Worm (Caenorhabditis elegans) whole organism, young adult: ENCODE data around the gene Y49F6B.13.

Source experiments
- B0035.1 ChIP-seq: sonication (generic microtip); optimal IDR thresholded peaks from 2 replicates; lab custom pipeline; 2016; ENCODE audit warnings: missing genetic modification characterization, mild to moderate bottlenecking, missing compliant biosample characterization, missing genotype, missing genetic modification reagents
- D2030.7 ChIP-seq: fragments of 200-800 bp; sonication (Bioruptor generic); IDR thresholded peaks from 2 replicates; pipeline ENCODE4 v1.3.6; 2022; ENCODE audit warnings: missing genetic modification reagents, missing genetic modification characterization, missing compliant biosample characterization
- F23B12.7 ChIP-seq: sonication (generic microtip); optimal IDR thresholded peaks from 2 replicates; lab custom pipeline; 2017; ENCODE audit warnings: missing genetic modification characterization, mild to moderate bottlenecking, missing compliant biosample characterization, antibody characterized with exemption, moderate library complexity; ENCODE audit not compliant: insufficient read depth
- F33H1.4 ChIP-seq: fragments of 200-800 bp; sonication (Bioruptor generic); IDR thresholded peaks from 2 replicates; pipeline ENCODE4 v1.3.6; 2022; ENCODE audit warnings: missing genetic modification reagents, missing genetic modification characterization, missing compliant biosample characterization
- F37B4.10 ChIP-seq: fragments of 200-800 bp; sonication (Bioruptor generic); IDR thresholded peaks from 2 replicates; pipeline ENCODE4 v1.3.6; 2022; ENCODE audit warnings: missing genetic modification characterization, missing compliant biosample characterization
- F49E8.2 ChIP-seq: sonication (generic microtip); optimal IDR thresholded peaks from 3 replicates; lab custom pipeline; 2017; ENCODE audit warnings: missing genetic modification characterization, mild to moderate bottlenecking, missing compliant biosample characterization, antibody characterized with exemption, moderate library complexity; ENCODE audit not compliant: insufficient read depth
- F52B5.7 ChIP-seq: sonication (generic microtip); optimal IDR thresholded peaks from 2 replicates; lab custom pipeline; 2016; ENCODE audit warnings: mild to moderate bottlenecking, missing genetic modification characterization, missing compliant biosample characterization
- F55B11.4 ChIP-seq: sonication (generic microtip); optimal IDR thresholded peaks from 2 replicates; lab custom pipeline; 2016; ENCODE audit warnings: missing compliant biosample characterization, missing genetic modification characterization, borderline replicate concordance; ENCODE audit not compliant: insufficient read depth
- F57A8.1 ChIP-seq: fragments of 200-800 bp; sonication (Bioruptor generic); optimal IDR thresholded peaks from 2 replicates; lab custom pipeline; 2018; ENCODE audit warnings: mild to moderate bottlenecking, missing genetic modification characterization, moderate library complexity, missing compliant biosample characterization
- K12H6.12 ChIP-seq: fragments of 200-800 bp; sonication (Bioruptor generic); optimal IDR thresholded peaks from 2 replicates; lab custom pipeline; 2018; ENCODE audit warnings: mild to moderate bottlenecking, missing genetic modification characterization, missing compliant biosample characterization
- T07F8.4 ChIP-seq: sonication (generic microtip); optimal IDR thresholded peaks from 2 replicates; lab custom pipeline; 2016; ENCODE audit warnings: mild to moderate bottlenecking, missing genetic modification characterization, moderate library complexity, missing compliant biosample characterization
- T26A5.8 ChIP-seq: sonication (generic microtip); optimal IDR thresholded peaks from 2 replicates; lab custom pipeline; 2016; ENCODE audit warnings: missing genetic modification characterization, missing compliant biosample characterization
- Y53G8AR.9 ChIP-seq: fragments of 200-800 bp; sonication (Bioruptor generic); conservative IDR thresholded peaks from 2 replicates; pipeline ENCODE4 v1.3.6; 2022; ENCODE audit warnings: missing genetic modification reagents, missing genetic modification characterization, missing compliant biosample characterization
- Y56A3A.18 ChIP-seq: fragments of 200-800 bp; sonication (Bioruptor generic); IDR thresholded peaks from 2 replicates; pipeline ENCODE4 v1.3.6; 2022; ENCODE audit warnings: missing genetic modification reagents, missing genetic modification characterization, missing compliant biosample characterization
- Y79H2A.3 ChIP-seq: fragments of 200-800 bp; sonication (Bioruptor generic); conservative IDR thresholded peaks from 2 replicates; pipeline ENCODE4 v1.3.6; 2022; ENCODE audit warnings: missing genetic modification reagents, missing genetic modification characterization, missing compliant biosample characterization
- akir-1 ChIP-seq: fragments of 200-800 bp; sonication (Bioruptor generic); optimal IDR thresholded peaks from 2 replicates; lab custom pipeline; 2018; ENCODE audit warnings: mild to moderate bottlenecking, missing genetic modification characterization, moderate library complexity, missing compliant biosample characterization
- aptf-2 ChIP-seq: fragments of 200-800 bp; sonication (Bioruptor generic); conservative IDR thresholded peaks from 2 replicates; pipeline ENCODE4 v1.3.6; 2022; ENCODE audit warnings: missing genetic modification reagents, missing genetic modification characterization, missing compliant biosample characterization
- cebp-1 ChIP-seq, 2 experiments: fragments of 200-800 bp in 1 of 2; sonication (Bioruptor generic) in 1 of 2; sonication (generic microtip) in 1 of 2; IDR thresholded peaks in 1 of 2; optimal IDR thresholded peaks in 1 of 2; 2 replicates each; pipeline versions ENCODE4 v1.3.6 to Lab custom; 2017 to 2022; ENCODE audit warnings: missing compliant biosample characterization in 2 of 2, missing genetic modification characterization in 2 of 2, mild to moderate bottlenecking in 1 of 2, missing genetic modification reagents in 1 of 2, moderate library complexity in 1 of 2
- cebp-2 ChIP-seq: fragments of 200-800 bp; sonication (Bioruptor generic); IDR thresholded peaks from 2 replicates; pipeline ENCODE4 v1.3.6; 2022; ENCODE audit warnings: missing genetic modification characterization, missing compliant biosample characterization
- ceh-40 ChIP-seq: fragments of 200-800 bp; sonication (Bioruptor generic); IDR thresholded peaks from 2 replicates; pipeline ENCODE4 v1.3.6; 2022; ENCODE audit warnings: missing genetic modification characterization, missing compliant biosample characterization
- dox-1 ChIP-seq: fragments of 200-800 bp; sonication (Bioruptor generic); IDR thresholded peaks from 2 replicates; pipeline ENCODE4 v1.3.6; 2022; ENCODE audit warnings: missing genetic modification reagents, missing genetic modification characterization, missing compliant biosample characterization
- ets-4 ChIP-seq: fragments of 200-800 bp; sonication (Bioruptor generic); optimal IDR thresholded peaks from 2 replicates; lab custom pipeline; 2018; ENCODE audit warnings: mild to moderate bottlenecking, missing genetic modification characterization, missing compliant biosample characterization
- hlh-26 ChIP-seq: fragments of 200-800 bp; sonication (Bioruptor generic); conservative IDR thresholded peaks from 2 replicates; pipeline ENCODE4 v1.3.6; 2022; ENCODE audit warnings: missing genetic modification reagents, missing genetic modification characterization, missing compliant biosample characterization
- lag-1 ChIP-seq: fragments of 200-800 bp; sonication (Bioruptor generic); IDR thresholded peaks from 2 replicates; pipeline ENCODE4 v1.3.6; 2022; ENCODE audit warnings: missing genetic modification reagents, missing genetic modification characterization, missing compliant biosample characterization
- let-607 ChIP-seq, 2 experiments: fragments of 200-800 bp in 1 of 2; sonication (Bioruptor generic) in 1 of 2; sonication (generic microtip) in 1 of 2; optimal IDR thresholded peaks; 2 replicates each; lab custom pipeline; 2016 to 2018; ENCODE audit warnings: mild to moderate bottlenecking in 2 of 2, missing compliant biosample characterization in 2 of 2, missing genetic modification characterization in 2 of 2, moderate library complexity in 2 of 2, missing genotype in 1 of 2
- lir-1 ChIP-seq: fragments of 200-800 bp; sonication (Bioruptor generic); conservative IDR thresholded peaks from 2 replicates; pipeline ENCODE4 v1.3.6; 2022; ENCODE audit warnings: missing genetic modification reagents, missing genetic modification characterization, missing compliant biosample characterization
- lsy-27 ChIP-seq: sonication (generic microtip); optimal IDR thresholded peaks from 2 replicates; lab custom pipeline; 2017; ENCODE audit warnings: missing genetic modification characterization, mild to moderate bottlenecking, missing compliant biosample characterization, antibody characterized with exemption, missing genotype, borderline replicate concordance; ENCODE audit not compliant: insufficient read depth
- madf-3 ChIP-seq: fragments of 200-800 bp; sonication (Bioruptor generic); IDR thresholded peaks from 2 replicates; pipeline ENCODE4 v1.3.6; 2022; ENCODE audit warnings: missing genetic modification reagents, missing genetic modification characterization, missing compliant biosample characterization
- mcd-1 ChIP-seq: fragments of 200-800 bp; sonication (Bioruptor generic); IDR thresholded peaks from 2 replicates; pipeline ENCODE4 v1.3.6; 2022; ENCODE audit warnings: missing genetic modification reagents, missing genetic modification characterization, missing compliant biosample characterization
- mes-4 ChIP-seq: sonication (generic microtip); optimal IDR thresholded peaks from 2 replicates; lab custom pipeline; 2016; ENCODE audit warnings: missing genotype, missing genetic modification characterization, missing compliant biosample characterization
- nhr-27 ChIP-seq: fragments of 200-800 bp; sonication (Bioruptor generic); optimal IDR thresholded peaks from 2 replicates; lab custom pipeline; 2018; ENCODE audit warnings: mild to moderate bottlenecking, missing genetic modification characterization, moderate library complexity, missing compliant biosample characterization
- rec-8 ChIP-seq, 2 experiments: sonication (generic microtip); optimal IDR thresholded peaks; 2 replicates each; lab custom pipeline; 2016; ENCODE audit warnings: mild to moderate bottlenecking in 2 of 2, missing genetic modification characterization in 2 of 2, missing genetic modification reagents in 2 of 2, missing genotype in 2 of 2, missing biosample characterization in 1 of 2, missing compliant biosample characterization in 1 of 2, moderate library complexity in 1 of 2
- sea-2 ChIP-seq: fragments of 200-800 bp; sonication (Bioruptor generic); IDR thresholded peaks from 2 replicates; pipeline ENCODE4 v1.3.6; 2022; ENCODE audit warnings: missing genetic modification characterization, missing compliant biosample characterization
- snpc-3.4 ChIP-seq: sonication (generic microtip); optimal IDR thresholded peaks from 2 replicates; lab custom pipeline; 2017; ENCODE audit warnings: missing genetic modification characterization, mild to moderate bottlenecking, missing compliant biosample characterization, antibody characterized with exemption, moderate library complexity, missing genotype, missing genetic modification reagents
- snpc-4 ChIP-seq, 5 experiments: fragments of 150-350 bp in 1 of 5; sonication (generic microtip) in 4 of 5; optimal IDR thresholded peaks; 2 replicates each; lab custom pipeline; 2014 to 2018; ENCODE audit warnings: missing genetic modification characterization in 5 of 5, missing biosample characterization in 3 of 5, antibody characterized with exemption in 2 of 5, mild to moderate bottlenecking in 2 of 5, missing compliant biosample characterization in 2 of 5, missing genotype in 2 of 5, moderate library complexity in 2 of 5, missing genetic modification reagents in 1 of 5
- somi-1 ChIP-seq: fragments of 200-800 bp; sonication (Bioruptor generic); optimal IDR thresholded peaks from 2 replicates; lab custom pipeline; 2018; ENCODE audit warnings: mild to moderate bottlenecking, missing genetic modification characterization, missing compliant biosample characterization
- tbx-9 ChIP-seq: sonication (generic microtip); optimal IDR thresholded peaks from 2 replicates; lab custom pipeline; 2016; ENCODE audit warnings: borderline replicate concordance, missing genetic modification characterization, inconsistent platforms, missing compliant biosample characterization
- tlf-1 ChIP-seq: fragments of 200-800 bp; sonication (Bioruptor generic); optimal IDR thresholded peaks from 2 replicates; lab custom pipeline; 2018; ENCODE audit warnings: mild to moderate bottlenecking, missing genetic modification characterization, missing compliant biosample characterization
- xnd-1 ChIP-seq: sonication (generic microtip); optimal IDR thresholded peaks from 2 replicates; lab custom pipeline; 2016; ENCODE audit warnings: missing genotype, missing genetic modification reagents, missing genetic modification characterization, missing compliant biosample characterization
- zfh-2 ChIP-seq: fragments of 200-800 bp; sonication (Bioruptor generic); conservative IDR thresholded peaks from 2 replicates; pipeline ENCODE4 v1.3.6; 2022; ENCODE audit warnings: missing genetic modification reagents, missing genetic modification characterization, missing compliant biosample characterization
- ztf-18 ChIP-seq: sonication (generic microtip); optimal IDR thresholded peaks from 2 replicates; lab custom pipeline; 2016; ENCODE audit warnings: missing genotype, mild to moderate bottlenecking, missing genetic modification characterization, missing compliant biosample characterization
- ztf-3 ChIP-seq: fragments of 200-800 bp; sonication (Bioruptor generic); optimal IDR thresholded peaks from 2 replicates; lab custom pipeline; 2018; ENCODE audit warnings: mild to moderate bottlenecking, missing genetic modification characterization, missing compliant biosample characterization

The Y49F6B.13 gene

DNA sequence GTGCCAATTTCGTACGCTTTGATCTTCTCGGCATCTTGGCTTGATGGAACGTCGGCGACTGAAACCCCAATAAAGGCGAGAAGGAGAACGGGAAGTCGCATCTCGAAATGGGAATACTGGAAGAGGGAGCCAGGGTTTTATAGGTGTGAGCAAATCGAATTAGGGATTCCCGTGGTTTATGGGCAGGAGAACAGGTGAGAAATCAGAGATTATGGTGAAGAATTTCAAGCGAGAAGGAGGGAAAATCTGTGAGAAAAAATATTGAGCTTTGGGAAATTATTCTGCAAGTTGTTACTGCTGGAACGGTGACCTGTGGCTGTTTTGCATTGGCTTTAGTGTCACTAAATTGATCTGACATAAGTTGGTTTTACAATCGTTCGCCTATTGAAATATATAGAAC lies at the start of gene Y49F6B.13:
TSS of gene Y49F6B.13 (minus strand) at position 101 of the 400 bp plus-strand sequence.
- TF ChIP-seq Y79H2A.3 (GFP tag; lab: Robert Waterston, UW) (no peak), F49E8.2 (tag; lab: Kevin White, UChicago) (no peak), aptf-2 (no peak), F52B5.7 (tag; lab: Kevin White, UChicago) (no peak), ets-4 (GFP tag; lab: Kevin White, UChicago) (no peak), T26A5.8 (tag; lab: Kevin White, UChicago) (no peak), K12H6.12 (tag; lab: Kevin White, UChicago) (no peak), mcd-1 (GFP tag; lab: Robert Waterston, UW) (no peak), F55B11.4 (no peak), mes-4 (tag; lab: Kevin White, UChicago) (no peak)

DNA sequence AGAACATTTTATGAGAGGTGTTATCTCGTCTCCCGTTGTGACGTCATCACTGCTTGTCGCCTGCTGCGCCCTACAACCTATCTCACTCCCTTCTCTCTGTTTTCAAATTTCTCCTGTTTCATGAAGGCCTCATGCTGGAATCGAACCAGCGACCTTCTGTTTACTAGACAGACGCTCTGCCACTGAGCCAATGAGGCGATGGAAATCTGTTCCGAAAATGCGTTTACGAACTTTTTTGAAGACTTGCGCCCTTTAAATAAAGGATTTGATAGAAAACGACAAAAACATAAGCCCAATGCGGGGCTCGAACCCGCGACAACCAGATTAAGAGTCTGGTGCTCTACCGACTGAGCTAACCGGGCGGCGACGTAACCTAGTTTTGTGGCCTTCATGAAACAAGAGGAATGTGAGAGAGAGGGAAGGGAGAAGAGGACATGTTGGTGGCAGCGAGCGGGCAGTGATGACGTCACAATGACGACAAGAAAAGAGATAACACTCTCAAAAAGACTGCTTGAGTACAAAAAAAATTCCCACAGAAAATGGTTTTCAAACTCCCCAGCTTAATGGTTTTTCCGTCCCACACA lies 47.5 kb upstream of the Y49F6B.13 start, which contains the start of gene clec-126:
TSS of gene clec-126 (plus strand) at position 534 of the 584 bp plus-strand sequence.
- TF ChIP-seq lsy-27, result peak; percentile 87
- TF ChIP-seq F55B11.4, result no peak
- TF ChIP-seq ztf-18 (tag; lab: Kevin White, UChicago), result peak; percentile 77
- TF ChIP-seq akir-1, result no peak
- no peak for TF ChIP-seq tbx-9
- peak; percentile 77 for TF ChIP-seq tlf-1 (GFP tag; lab: Kevin White, UChicago)
- peak; percentile 42 for TF ChIP-seq F33H1.4
- TF ChIP-seq F49E8.2 (tag; lab: Kevin White, UChicago), result no peak
- peak; percentile 73; the same call in 1 of the 2 replicates for TF ChIP-seq Y56A3A.18
- peak; percentile 59; the same call in 1 of the 2 replicates for TF ChIP-seq Y53G8AR.9 (GFP tag; lab: Robert Waterston, UW)
- TF ChIP-seq rec-8 (tag; optimal IDR thresholded peaks at IDR 0.05; lab: Kevin White, UChicago), result peak; percentile 66 to 75
- TF ChIP-seq dox-1 (GFP tag; lab: Robert Waterston, UW), result peak; percentile 89
- TF ChIP-seq ztf-3, result no peak
- peak; percentile 84 for TF ChIP-seq mcd-1 (GFP tag; lab: Robert Waterston, UW)
- TF ChIP-seq T07F8.4, result peak; percentile 90
- 0 out of 2 replicates have a peak, but pooled peaks have one; percentile 10 for TF ChIP-seq F37B4.10
- peak; percentile 50; the same call in 1 of the 2 replicates for TF ChIP-seq zfh-2 (GFP tag; lab: Robert Waterston, UW)
- TF ChIP-seq snpc-4 (GFP tag; optimal IDR thresholded peaks at IDR 0.05; lab: Kevin White, UChicago), result peak; percentile 75
- TF ChIP-seq snpc-4 (tag; optimal IDR thresholded peaks at IDR 0.05; lab: Kevin White, UChicago), result peak; percentile 50 to 85 (median 82)
- peak; percentile 11 to 75 for TF ChIP-seq let-607 (tag; optimal IDR thresholded peaks at IDR 0.05; lab: Kevin White, UChicago)
- TF ChIP-seq lag-1 (GFP tag; lab: Robert Waterston, UW), result no peak
- TF ChIP-seq somi-1 (GFP tag; lab: Kevin White, UChicago), result peak; percentile 77
- TF ChIP-seq madf-3 (GFP tag; lab: Robert Waterston, UW), result peak; percentile 16; the same call in 1 of the 2 replicates
- TF ChIP-seq xnd-1, result peak; percentile 26
- 0 out of 2 replicates have a peak, but pooled peaks have one; percentile 49 for TF ChIP-seq lir-1 (GFP tag; lab: Robert Waterston, UW)
- TF ChIP-seq cebp-1 (GFP tag; IDR thresholded peaks at IDR 0.05; lab: Robert Waterston, UW), result no peak
- peak; percentile 77 for TF ChIP-seq cebp-1 (tag; optimal IDR thresholded peaks at IDR 0.05; lab: Kevin White, UChicago)
- TF ChIP-seq nhr-27 (tag; lab: Kevin White, UChicago), result no peak
- TF ChIP-seq F57A8.1 (GFP tag; lab: Kevin White, UChicago), result peak; percentile 54
- TF ChIP-seq sea-2 (GFP tag; lab: Robert Waterston, UW), result no peak
- peak; percentile 89 for TF ChIP-seq D2030.7 (GFP tag; lab: Robert Waterston, UW)
- TF ChIP-seq F23B12.7 (tag; lab: Kevin White, UChicago), result peak; percentile 76
- TF ChIP-seq hlh-26, result no peak
- peak; percentile 62 for TF ChIP-seq snpc-3.4 (tag; lab: Kevin White, UChicago)
- no peak for TF ChIP-seq Y79H2A.3 (GFP tag; lab: Robert Waterston, UW)
- TF ChIP-seq B0035.1, result peak; percentile 84
- no peak for TF ChIP-seq ceh-40
- TF ChIP-seq cebp-2 (GFP tag; lab: Robert Waterston, UW), result no peak
